Fruit fly (Drosophila melanogaster): ENCODE data around the gene CheA7a.

Gene CheA7a

dm6 chrX:7379569-7379968, 1.6 kb downstream of the CheA7a start:
- TF ChIP-seq Eip75B (GFP tag; optimal IDR thresholded peaks at IDR 0.05) (peak; percentile 21), CG34406 (GFP tag; optimal IDR thresholded peaks at IDR 0.05) (peak; percentile 10), Met (GFP tag; optimal IDR thresholded peaks at IDR 0.05) (peak; percentile 3), fkh (GFP tag; optimal IDR thresholded peaks at IDR 0.05) (no peak), Sox102F (GFP tag; optimal IDR thresholded peaks at IDR 0.05) (peak; percentile 37), CG10631 (GFP tag; optimal IDR thresholded peaks at IDR 0.05) (peak; percentile 2), Ets96B (tag; optimal IDR thresholded peaks at IDR 0.05) (peak; percentile 13), CG6792 (GFP tag; optimal IDR thresholded peaks at IDR 0.05) (peak; percentile 37), OdsH (GFP tag; optimal IDR thresholded peaks at IDR 0.05) (peak; percentile 32), CG6163 (GFP tag; IDR thresholded peaks at IDR 0.05) (0 out of 3 replicates have a peak, but pooled peaks have one; percentile 11), CG6808 (GFP tag; optimal IDR thresholded peaks at IDR 0.05) (peak; percentile 33), salr (GFP tag; optimal IDR thresholded peaks at IDR 0.05) (peak in 1 of 2 experiments; percentile 5), CG3032 (tag; optimal IDR thresholded peaks at IDR 0.05) (peak; percentile 37), CG32006 (GFP tag; optimal IDR thresholded peaks at IDR 0.05) (peak; percentile 15), lz (GFP tag; optimal IDR thresholded peaks at IDR 0.05) (peak; percentile 25), Ets21C (GFP tag; optimal IDR thresholded peaks at IDR 0.05) (peak; percentile 6), CG9139 (GFP tag; optimal IDR thresholded peaks at IDR 0.05) (no peak), Gug (GFP tag; IDR thresholded peaks at IDR 0.05) (no peak), acj6 (GFP tag; optimal IDR thresholded peaks at IDR 0.05) (no peak), pdm3 (GFP tag; optimal IDR thresholded peaks at IDR 0.05) (peak; percentile 16), CG1621 (tag; optimal IDR thresholded peaks at IDR 0.05) (no peak), Blimp-1 (GFP tag; optimal IDR thresholded peaks at IDR 0.05) (no peak), topi (GFP tag; optimal IDR thresholded peaks at IDR 0.05) (peak; percentile 21), CG6854 (GFP tag; optimal IDR thresholded peaks at IDR 0.05) (no peak), Hr39 (GFP tag; optimal IDR thresholded peaks at IDR 0.05) (peak; percentile 22), CG11902 (GFP tag; optimal IDR thresholded peaks at IDR 0.05) (peak; percentile 5), cyc (GFP tag; optimal IDR thresholded peaks at IDR 0.05) (peak; percentile 36), Eip78C (GFP tag) (peak; percentile 74), svp (GFP tag) (peak; percentile 60), Sox15 (GFP tag; optimal IDR thresholded peaks at IDR 0.05) (no peak), CG10669 (GFP tag; optimal IDR thresholded peaks at IDR 0.05) (peak; percentile 23), vri (GFP tag; optimal IDR thresholded peaks at IDR 0.05) (no peak), Eip93F (GFP tag; optimal IDR thresholded peaks at IDR 0.05) (no peak), Hr4 (GFP tag; optimal IDR thresholded peaks at IDR 0.05) (no peak), Lpt (GFP tag; optimal IDR thresholded peaks at IDR 0.05) (no peak), Sox14 (GFP tag; optimal IDR thresholded peaks at IDR 0.05) (peak; percentile 10), CG15336 (GFP tag; IDR thresholded peaks at IDR 0.05) (peak; percentile 23; the same call in 1 of the 2 replicates), CG6276 (GFP tag; optimal IDR thresholded peaks at IDR 0.05) (no peak), ss (GFP tag; optimal IDR thresholded peaks at IDR 0.05) (peak in 1 of 2 experiments; percentile 42), CG31627 (GFP tag; optimal IDR thresholded peaks at IDR 0.05) (peak; percentile 34), CG11762 (GFP tag; optimal IDR thresholded peaks at IDR 0.05; ENCODE audit: insufficient read depth) (no peak), fd59A (GFP tag; optimal IDR thresholded peaks at IDR 0.05) (peak; percentile 17), dsx (GFP tag; optimal IDR thresholded peaks at IDR 0.05; ENCODE audit: poor library complexity, severe bottlenecking) (peak; percentile 16), CG3919 (GFP tag; optimal IDR thresholded peaks at IDR 0.05) (peak; percentile 36), CG4318 (GFP tag; optimal IDR thresholded peaks at IDR 0.05) (no peak), Smox (GFP tag; optimal IDR thresholded peaks at IDR 0.05) (peak; percentile 34), net (GFP tag; optimal IDR thresholded peaks at IDR 0.05) (no peak), eg (GFP tag; IDR thresholded peaks at IDR 0.05) (peak; percentile 35; the same call in 1 of the 3 replicates)
